Fruit fly (Drosophila melanogaster): Measurements from ENCODE around the gene CG3345.

CG3345 gene

DNA sequence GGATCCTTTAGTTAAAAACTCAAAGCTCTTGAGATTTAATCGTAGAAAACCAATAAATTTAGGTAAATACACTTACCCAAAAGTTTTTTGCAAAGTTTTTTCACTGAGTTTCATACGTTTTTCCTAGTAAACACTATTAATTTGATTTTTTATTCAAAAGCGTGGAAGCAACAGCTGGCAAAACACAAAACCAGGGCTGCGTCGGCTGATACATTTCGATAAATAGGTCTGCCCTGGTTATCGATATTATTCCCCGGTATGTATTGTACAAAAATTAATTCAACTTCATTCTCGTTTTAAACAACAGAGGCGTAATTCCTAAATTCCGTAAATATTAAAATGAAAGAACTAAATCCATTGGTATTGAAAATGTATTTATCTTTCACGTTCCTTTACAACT, 2.7 kb downstream of the CG3345 start, which contains the start of gene Dus1 (continued):
- no peak for TF ChIP-seq Xrp1 (GFP tag; IDR thresholded peaks at IDR 0.05)
- TF ChIP-seq CG2678 (tag; optimal IDR thresholded peaks at IDR 0.05), result no peak
- TF ChIP-seq ssp (GFP tag; IDR thresholded peaks at IDR 0.05), result no peak
- TF ChIP-seq schlank (tag; optimal IDR thresholded peaks at IDR 0.05), result no peak
- TF ChIP-seq tgo (GFP tag; IDR thresholded peaks at IDR 0.05), result no peak
- TF ChIP-seq knrl (GFP tag; IDR thresholded peaks at IDR 0.05; ENCODE audit: partially characterized antibody), result peak; percentile 42; the same call in 1 of the 3 replicates
- no peak for TF ChIP-seq CG6854 (GFP tag; optimal IDR thresholded peaks at IDR 0.05)
- no peak for TF ChIP-seq CG10209 (GFP tag; optimal IDR thresholded peaks at IDR 0.05)
- no peak for TF ChIP-seq Dbx (GFP tag; IDR thresholded peaks at IDR 0.05)
- no peak for TF ChIP-seq CG9727 (GFP tag; optimal IDR thresholded peaks at IDR 0.05)
- no peak for TF ChIP-seq her (GFP tag; optimal IDR thresholded peaks at IDR 0.05)
- no peak for TF ChIP-seq dysf (GFP tag; IDR thresholded peaks at IDR 0.05)
- TF ChIP-seq Asciz (GFP tag; optimal IDR thresholded peaks at IDR 0.05), result no peak
- TF ChIP-seq CG15011 (GFP tag; optimal IDR thresholded peaks at IDR 0.05), result no peak
- TF ChIP-seq Sin3A (optimal IDR thresholded peaks at IDR 0.05), result peak; percentile 9
- no peak for TF ChIP-seq sisA (GFP tag; IDR thresholded peaks at IDR 0.05)
- peak; percentile 41 for TF ChIP-seq CG15514 (GFP tag; optimal IDR thresholded peaks at IDR 0.05)
- no peak for TF ChIP-seq lbe (GFP tag; optimal IDR thresholded peaks at IDR 0.05)
- no peak for TF ChIP-seq CG3407 (GFP tag; optimal IDR thresholded peaks at IDR 0.05)
- TF ChIP-seq CG31388 (GFP tag; optimal IDR thresholded peaks at IDR 0.05), result no peak
- peak; percentile 49; the same call in 1 of the 3 replicates for TF ChIP-seq CG34422 (GFP tag; IDR thresholded peaks at IDR 0.05)
- TF ChIP-seq ase (GFP tag; IDR thresholded peaks at IDR 0.05), result no peak
- TF ChIP-seq Ets97D (GFP tag; optimal IDR thresholded peaks at IDR 0.05), result peak; percentile 50
- TF ChIP-seq CG31441 (GFP tag; IDR thresholded peaks at IDR 0.05), result no peak
- peak; percentile 94 for TF ChIP-seq scrt (GFP tag; optimal IDR thresholded peaks at IDR 0.05)
- TF ChIP-seq CG2199 (GFP tag; IDR thresholded peaks at IDR 0.05), result no peak
- TF ChIP-seq sima (GFP tag; optimal IDR thresholded peaks at IDR 0.05), result no peak
- no peak for TF ChIP-seq CG6765 (GFP tag; optimal IDR thresholded peaks at IDR 0.05)
- TF ChIP-seq CG32767 (GFP tag; IDR thresholded peaks at IDR 0.05), result no peak; the same call in 1 of the 2 replicates
- no peak for TF ChIP-seq Usf (GFP tag; optimal IDR thresholded peaks at IDR 0.05)
- TF ChIP-seq CG9215 (GFP tag; IDR thresholded peaks at IDR 0.05), result no peak
- TF ChIP-seq CG10565 (GFP tag; optimal IDR thresholded peaks at IDR 0.05), result no peak
- peak; percentile 13 for TF ChIP-seq CG9797 (GFP tag; optimal IDR thresholded peaks at IDR 0.05)
- no peak for TF ChIP-seq CG34376 (GFP tag; optimal IDR thresholded peaks at IDR 0.05)
- peak; percentile 50; the same call in 2 of the 3 replicates for TF ChIP-seq vnd (GFP tag; IDR thresholded peaks at IDR 0.05; ENCODE audit: partially characterized antibody)
- no peak for TF ChIP-seq luna (GFP tag; optimal IDR thresholded peaks at IDR 0.05)
- peak; percentile 51 for TF ChIP-seq Sry-β (GFP tag; optimal IDR thresholded peaks at IDR 0.05)
- TF ChIP-seq B-H2 (GFP tag; optimal IDR thresholded peaks at IDR 0.05), result peak; percentile 3
- peak; percentile 38 for TF ChIP-seq sens (GFP tag)
- TF ChIP-seq CG17568 (GFP tag; optimal IDR thresholded peaks at IDR 0.05), result no peak
- TF ChIP-seq gcm (GFP tag; optimal IDR thresholded peaks at IDR 0.05), result no peak
- TF ChIP-seq CG5953 (GFP tag; IDR thresholded peaks at IDR 0.05), result no peak
- TF ChIP-seq CG1603 (tag; optimal IDR thresholded peaks at IDR 0.05), result peak; percentile 59
- peak; percentile 6 for TF ChIP-seq Nf-YC (tag; optimal IDR thresholded peaks at IDR 0.05)
- TF ChIP-seq disco-r (GFP tag; optimal IDR thresholded peaks at IDR 0.05), result no peak
- TF ChIP-seq lmd (GFP tag; IDR thresholded peaks at IDR 0.05), result no peak
- no peak for TF ChIP-seq CG8478 (optimal IDR thresholded peaks at IDR 0.05)
- TF ChIP-seq CG15601 (tag; optimal IDR thresholded peaks at IDR 0.05), result peak; percentile 65
- TF ChIP-seq Max (GFP tag; optimal IDR thresholded peaks at IDR 0.05), result no peak
- no peak for TF ChIP-seq CG4820 (GFP tag; optimal IDR thresholded peaks at IDR 0.05)
- TF ChIP-seq chinmo (GFP tag; IDR thresholded peaks at IDR 0.05; ENCODE audit: partially characterized antibody), result peak; percentile 63; the same call in 1 of the 4 replicates
- TF ChIP-seq pnt (GFP tag; optimal IDR thresholded peaks at IDR 0.05), result no peak
- no peak for TF ChIP-seq h (optimal IDR thresholded peaks at IDR 0.05)
